Worm (Caenorhabditis elegans) whole organism, L4 larva: ENCODE measurements around the gene C17A2.4.
A peak's percentile ranks its signal among the peaks of the same experiment; 100 is the strongest.

Experiments
- ceh-20 ChIP-seq: fragments of 200-800 bp; sonication (Bioruptor generic); IDR thresholded peaks from 2 replicates; pipeline ENCODE4 v1.3.6; 2022; ENCODE audit warnings: missing genetic modification reagents, missing genetic modification characterization, missing compliant biosample characterization
- lsy-2 ChIP-seq, 2 experiments: fragments of 150-350 bp in 1 of 2; sonication (generic microtip) in 1 of 2; optimal IDR thresholded peaks; 2 replicates each; lab custom pipeline; 2014 to 2017; ENCODE audit warnings: missing biosample characterization in 2 of 2, missing genetic modification characterization in 2 of 2
- nhr-25 ChIP-seq: sonication (generic microtip); optimal IDR thresholded peaks from 2 replicates; lab custom pipeline; 2017; ENCODE audit warnings: missing genetic modification characterization, mild to moderate bottlenecking, missing compliant biosample characterization, antibody characterized with exemption, moderate library complexity, borderline replicate concordance; ENCODE audit not compliant: insufficient read depth
- nhr-77 ChIP-seq: fragments of 150-350 bp; optimal IDR thresholded peaks from 2 replicates; lab custom pipeline; 2014; ENCODE audit warnings: missing biosample characterization, missing genetic modification characterization
- pqm-1 ChIP-seq: sonication (generic microtip); optimal IDR thresholded peaks from 2 replicates; lab custom pipeline; 2017; ENCODE audit warnings: missing biosample characterization, missing genetic modification characterization
- snpc-1.2 ChIP-seq: fragments of 200-800 bp; sonication (Bioruptor generic); IDR thresholded peaks from 2 replicates; pipeline ENCODE4 v1.3.6; 2022; ENCODE audit warnings: missing genetic modification reagents, missing genetic modification characterization, missing compliant biosample characterization
- snpc-4 ChIP-seq: fragments of 150-350 bp; optimal IDR thresholded peaks from 2 replicates; lab custom pipeline; 2014; ENCODE audit warnings: missing biosample characterization, missing genetic modification characterization
- tag-97 ChIP-seq: fragments of 200-800 bp; sonication (Bioruptor generic); IDR thresholded peaks from 2 replicates; pipeline ENCODE4 v1.3.6; 2022; ENCODE audit warnings: missing genetic modification characterization, missing compliant biosample characterization
- unc-62 ChIP-seq, 3 experiments: fragments of 150-350 bp in 1 of 3; sonication (generic microtip); optimal IDR thresholded peaks in 2 of 3; peaks in 1 of 3; 1 replicate in 1 of 3; 2 replicates in 2 of 3; lab custom pipeline; 2014 to 2017; ENCODE audit warnings: missing biosample characterization in 3 of 3, missing genetic modification characterization in 3 of 3, missing genetic modification reagents in 3 of 3, missing genotype in 1 of 3
- zip-11 ChIP-seq: fragments of 200-800 bp; sonication (Bioruptor generic); IDR thresholded peaks from 2 replicates; pipeline ENCODE4 v1.3.6; 2022; ENCODE audit warnings: missing genetic modification characterization, missing compliant biosample characterization

ce11 chrII:3810550-3810949 lies 29.1 kb upstream of the C17A2.4 start:
- TF ChIP-seq snpc-4 (tag; lab: Kevin White, UChicago) (no peak), zip-11 (no peak), unc-62 (GFP tag; optimal IDR thresholded peaks at IDR 0.05 in 1 of 2; lab: Kevin White, UChicago) (peak in 1 of 2 experiments; percentile 81), unc-62 (tag; optimal IDR thresholded peaks at IDR 0.05; lab: Kevin White, UChicago) (no peak), nhr-77 (tag; lab: Kevin White, UChicago) (no peak), lsy-2 (tag; optimal IDR thresholded peaks at IDR 0.05; lab: Kevin White, UChicago) (peak in 1 of 2 experiments; percentile 49), pqm-1 (tag; lab: Kevin White, UChicago) (peak; percentile 35), ceh-20 (no peak), snpc-1.2 (GFP tag; lab: Robert Waterston, UW) (no peak), tag-97 (no peak), nhr-25 (tag; lab: Kevin White, UChicago) (no peak)
